Fruit fly (Drosophila melanogaster) whole organism, embryonic: ENCODE measurements around the gene Lnk.

Experiments used
- C15 ChIP-seq: fragments of 200-800 bp; sonication (Bioruptor generic); IDR thresholded peaks from 3 replicates; pipeline ENCODE4 v1.3.6; 2022; ENCODE audit warnings: missing biosample characterization, missing genetic modification characterization
- CG15601 ChIP-seq: fragments of 200-800 bp; sonication (Bioruptor generic); optimal IDR thresholded peaks from 3 replicates; lab custom pipeline; 2019; ENCODE audit warnings: missing biosample characterization, mild to moderate bottlenecking, missing genetic modification characterization, moderate library complexity
- CG17328 ChIP-seq: fragments of 200-800 bp; sonication (Bioruptor generic); IDR thresholded peaks from 2 replicates; pipeline ENCODE4 v1.3.6; 2022; ENCODE audit warnings: missing biosample characterization, missing genetic modification characterization
- CG4404 ChIP-seq: fragments of 200-800 bp; sonication (Bioruptor generic); IDR thresholded peaks from 2 replicates; pipeline ENCODE4 v1.3.6; 2022; ENCODE audit warnings: missing biosample characterization, missing genetic modification characterization
- CG8089 ChIP-seq: fragments of 200-800 bp; sonication (Bioruptor generic); optimal IDR thresholded peaks from 3 replicates; lab custom pipeline; 2016; ENCODE audit warnings: missing biosample characterization, missing genetic modification characterization
- D19A ChIP-seq: fragments of 200-800 bp; optimal IDR thresholded peaks from 3 replicates; lab custom pipeline; 2019; ENCODE audit warnings: missing biosample characterization, mild to moderate bottlenecking, missing genetic modification characterization, moderate library complexity
- Doc2 ChIP-seq: fragments of 200-800 bp; sonication (Bioruptor generic); IDR thresholded peaks from 2 replicates; pipeline ENCODE4 v1.3.6; 2022; ENCODE audit warnings: missing biosample characterization, missing genetic modification characterization
- NK7.1 ChIP-seq: fragments of 200-800 bp; sonication (Bioruptor generic); optimal IDR thresholded peaks from 3 replicates; lab custom pipeline; 2016; ENCODE audit warnings: missing biosample characterization, missing genetic modification characterization
- ash1 ChIP-seq: fragments of 200-800 bp; sonication (Bioruptor generic); optimal IDR thresholded peaks from 2 replicates; lab custom pipeline; 2018; ENCODE audit warnings: missing biosample characterization, mild to moderate bottlenecking, missing genetic modification characterization
- chm ChIP-seq: fragments of 200-800 bp; sonication (Bioruptor generic); IDR thresholded peaks from 2 replicates; pipeline ENCODE4 v1.3.6; 2022; ENCODE audit warnings: missing biosample characterization, missing genetic modification characterization
- disco-r ChIP-seq: fragments of 200-800 bp; sonication (Bioruptor generic); optimal IDR thresholded peaks from 2 replicates; lab custom pipeline; 2016; ENCODE audit warnings: missing biosample characterization, missing genetic modification characterization
- fru ChIP-seq: fragments of >200 bp; optimal IDR thresholded peaks from 2 replicates; lab custom pipeline; 2017
- tin ChIP-seq: fragments of 200-800 bp; sonication (Bioruptor generic); optimal IDR thresholded peaks from 3 replicates; lab custom pipeline; 2016; ENCODE audit warnings: missing biosample characterization, missing genetic modification characterization
- tna ChIP-seq: fragments of 200-800 bp; sonication (Bioruptor generic); IDR thresholded peaks from 2 replicates; pipeline ENCODE4 v1.3.6; 2022; ENCODE audit warnings: missing biosample characterization, missing genetic modification characterization; ENCODE audit not compliant: partially characterized antibody

- TF ChIP-seq D19A (no peak), fru (lab: Kevin White, UChicago) (no peak), CG4404 (GFP tag; lab: Robert Waterston, UW) (no peak), C15 (GFP tag; lab: Robert Waterston, UW) (no peak), ash1 (GFP tag; lab: Kevin White, UChicago) (no peak), CG15601 (tag; lab: Kevin White, UChicago) (peak; percentile 83), NK7.1 (GFP tag; lab: Kevin White, UChicago) (peak; percentile 29), Doc2 (GFP tag; lab: Robert Waterston, UW) (no peak), CG17328 (GFP tag; lab: Robert Waterston, UW) (no peak), tna (GFP tag; lab: Robert Waterston, UW) (no peak), tin (GFP tag; lab: Kevin White, UChicago) (no peak), CG8089 (GFP tag; lab: Kevin White, UChicago) (peak; percentile 49), chm (peak; percentile 74; the same call in 1 of the 2 replicates), disco-r (no peak)
Measured at dm6 chr3R:25885136-25885535, 3.2 kb upstream of the Lnk start.
